Worm (Caenorhabditis elegans) whole organism, mixed stage, embryonic: ENCODE data around the gene K04G7.1.

Experiments used
- M03D4.4 ChIP-seq: sonication (generic microtip); optimal IDR thresholded peaks from 2 replicates; lab custom pipeline; 2017; ENCODE audit warnings: mild to moderate bottlenecking, missing genetic modification characterization, missing compliant biosample characterization
- bed-3 ChIP-seq: fragments of 200-800 bp; sonication (Bioruptor generic); optimal IDR thresholded peaks from 3 replicates; lab custom pipeline; 2018; ENCODE audit warnings: mild to moderate bottlenecking, missing genetic modification characterization, moderate library complexity, missing compliant biosample characterization
- blmp-1 ChIP-seq: fragments of 150-350 bp; optimal IDR thresholded peaks from 2 replicates; lab custom pipeline; 2014; ENCODE audit warnings: missing biosample characterization, missing genetic modification characterization
- ceh-39 ChIP-seq: fragments of 150-350 bp; optimal IDR thresholded peaks from 2 replicates; lab custom pipeline; 2014; ENCODE audit warnings: missing biosample characterization, missing genetic modification characterization
- ceh-43 ChIP-seq: fragments of 200-800 bp; sonication (Bioruptor generic); optimal IDR thresholded peaks from 2 replicates; lab custom pipeline; 2018; ENCODE audit warnings: mild to moderate bottlenecking, missing genetic modification characterization, moderate library complexity, missing compliant biosample characterization
- ceh-83 ChIP-seq: fragments of 200-800 bp; sonication (Bioruptor generic); optimal IDR thresholded peaks from 2 replicates; lab custom pipeline; 2018; ENCODE audit warnings: mild to moderate bottlenecking, missing genetic modification characterization, missing compliant biosample characterization
- ces-1 ChIP-seq: fragments of 150-350 bp; optimal IDR thresholded peaks from 2 replicates; lab custom pipeline; 2014; ENCODE audit warnings: missing biosample characterization, missing genetic modification reagents, missing genetic modification characterization
- cnd-1 ChIP-seq: fragments of 200-800 bp; sonication (Bioruptor generic); optimal IDR thresholded peaks from 2 replicates; lab custom pipeline; 2018; ENCODE audit warnings: mild to moderate bottlenecking, missing genetic modification characterization, missing compliant biosample characterization
- drap-1 ChIP-seq: fragments of 200-800 bp; sonication (Bioruptor generic); optimal IDR thresholded peaks from 3 replicates; lab custom pipeline; 2018; ENCODE audit warnings: mild to moderate bottlenecking, missing genetic modification characterization, missing compliant biosample characterization
- elt-1 ChIP-seq: sonication (generic microtip); optimal IDR thresholded peaks from 2 replicates; lab custom pipeline; 2017; ENCODE audit warnings: missing genetic modification characterization, mild to moderate bottlenecking, missing compliant biosample characterization, antibody characterized with exemption, moderate library complexity, borderline replicate concordance; ENCODE audit not compliant: insufficient read depth
- elt-3 ChIP-seq: fragments of 150-350 bp; optimal IDR thresholded peaks from 2 replicates; lab custom pipeline; 2014; ENCODE audit warnings: missing biosample characterization, missing genetic modification characterization
- flh-1 ChIP-seq: fragments of 200-800 bp; sonication (Bioruptor generic); optimal IDR thresholded peaks from 2 replicates; lab custom pipeline; 2018; ENCODE audit warnings: mild to moderate bottlenecking, missing genetic modification characterization, moderate library complexity, missing compliant biosample characterization
- ham-2 ChIP-seq: fragments of 200-800 bp; sonication (Bioruptor generic); optimal IDR thresholded peaks from 2 replicates; lab custom pipeline; 2018; ENCODE audit warnings: mild to moderate bottlenecking, missing genetic modification characterization, missing compliant biosample characterization
- hlh-1 ChIP-seq: fragments of 150-350 bp; optimal IDR thresholded peaks from 2 replicates; lab custom pipeline; 2014; ENCODE audit warnings: missing biosample characterization, missing genetic modification reagents, missing genetic modification characterization
- lin-13 ChIP-seq: fragments of 150-350 bp; optimal IDR thresholded peaks from 2 replicates; lab custom pipeline; 2014; ENCODE audit warnings: missing biosample characterization, missing genetic modification characterization
- lin-32 ChIP-seq: fragments of 200-800 bp; sonication (Bioruptor generic); optimal IDR thresholded peaks from 2 replicates; lab custom pipeline; 2018; ENCODE audit warnings: mild to moderate bottlenecking, missing genetic modification characterization, missing compliant biosample characterization
- lsy-2 ChIP-seq: fragments of 150-350 bp; optimal IDR thresholded peaks from 2 replicates; lab custom pipeline; 2014; ENCODE audit warnings: missing biosample characterization, missing genetic modification characterization
- mab-5 ChIP-seq: fragments of 150-350 bp; optimal IDR thresholded peaks from 2 replicates; lab custom pipeline; 2014; ENCODE audit warnings: missing biosample characterization, missing genetic modification characterization
- mep-1 ChIP-seq: fragments of 150-350 bp; optimal IDR thresholded peaks from 2 replicates; lab custom pipeline; 2017; ENCODE audit warnings: missing biosample characterization, missing genetic modification reagents, missing genetic modification characterization, inconsistent platforms
- mls-2 ChIP-seq: sonication (generic microtip); optimal IDR thresholded peaks from 2 replicates; lab custom pipeline; 2016; ENCODE audit warnings: mild to moderate bottlenecking, missing genetic modification characterization, moderate library complexity, missing compliant biosample characterization
- nhr-12 ChIP-seq: fragments of 150-350 bp; optimal IDR thresholded peaks from 2 replicates; lab custom pipeline; 2014; ENCODE audit warnings: missing biosample characterization, missing genetic modification characterization
- nhr-2 ChIP-seq: fragments of 150-350 bp; optimal IDR thresholded peaks from 2 replicates; lab custom pipeline; 2014; ENCODE audit warnings: missing biosample characterization, missing genetic modification characterization
- nhr-237 ChIP-seq: fragments of 150-350 bp; optimal IDR thresholded peaks from 2 replicates; lab custom pipeline; 2014; ENCODE audit warnings: missing biosample characterization, missing genetic modification characterization
- nhr-28 ChIP-seq: fragments of 150-350 bp; optimal IDR thresholded peaks from 2 replicates; lab custom pipeline; 2014; ENCODE audit warnings: missing biosample characterization, missing genetic modification characterization
- nhr-76 ChIP-seq: sonication (generic microtip); optimal IDR thresholded peaks from 2 replicates; lab custom pipeline; 2017; ENCODE audit warnings: missing biosample characterization, missing genetic modification characterization
- pha-4 ChIP-seq: fragments of 150-350 bp; optimal IDR thresholded peaks from 2 replicates; lab custom pipeline; 2018; ENCODE audit warnings: missing biosample characterization, missing genetic modification reagents, missing genetic modification characterization
- sem-2 ChIP-seq: fragments of 200-800 bp; sonication (Bioruptor generic); optimal IDR thresholded peaks from 2 replicates; lab custom pipeline; 2018; ENCODE audit warnings: mild to moderate bottlenecking, missing genetic modification characterization, missing compliant biosample characterization
- snpc-4 ChIP-seq: fragments of 150-350 bp; optimal IDR thresholded peaks from 2 replicates; lab custom pipeline; 2014; ENCODE audit warnings: missing biosample characterization, missing genetic modification characterization
- sptf-1 ChIP-seq: sonication (generic microtip); optimal IDR thresholded peaks from 2 replicates; lab custom pipeline; 2017; ENCODE audit warnings: mild to moderate bottlenecking, missing genetic modification characterization, moderate library complexity, missing compliant biosample characterization
- tbx-8 ChIP-seq: fragments of 200-800 bp; sonication (Bioruptor generic); optimal IDR thresholded peaks from 2 replicates; lab custom pipeline; 2018; ENCODE audit warnings: mild to moderate bottlenecking, missing genetic modification characterization, moderate library complexity, missing compliant biosample characterization
- unc-120 ChIP-seq: sonication (generic microtip); optimal IDR thresholded peaks from 2 replicates; lab custom pipeline; 2017; ENCODE audit warnings: missing genetic modification characterization, missing compliant biosample characterization; ENCODE audit not compliant: poor library complexity, severe bottlenecking
- unc-39 ChIP-seq: fragments of 150-350 bp; optimal IDR thresholded peaks from 2 replicates; lab custom pipeline; 2014; ENCODE audit warnings: missing biosample characterization, missing genetic modification characterization
- unc-62 ChIP-seq: fragments of 150-350 bp; optimal IDR thresholded peaks from 2 replicates; lab custom pipeline; 2014; ENCODE audit warnings: missing biosample characterization, missing genetic modification reagents, missing genetic modification characterization
- zip-8 ChIP-seq: fragments of 150-350 bp; optimal IDR thresholded peaks from 2 replicates; lab custom pipeline; 2014; ENCODE audit warnings: missing biosample characterization, missing genetic modification characterization
- ztf-11 ChIP-seq: fragments of 150-350 bp; optimal IDR thresholded peaks from 2 replicates; lab custom pipeline; 2014; ENCODE audit warnings: missing biosample characterization, missing genetic modification characterization

Gene K04G7.1

ce11 chrIII:7199467-7199866, 37.0 kb downstream of the K04G7.1 start:
- TF ChIP-seq lin-13 (tag; lab: Kevin White, UChicago), result no peak
- TF ChIP-seq ces-1 (GFP tag; lab: Kevin White, UChicago), result no peak
- peak; percentile 17 for TF ChIP-seq blmp-1 (tag; lab: Kevin White, UChicago)

- no peak for TF ChIP-seq cnd-1 (tag; lab: Kevin White, UChicago)
- peak; percentile 24 for TF ChIP-seq elt-3 (tag; lab: Kevin White, UChicago)
- TF ChIP-seq elt-1, result no peak
- TF ChIP-seq ham-2 (GFP tag; lab: Kevin White, UChicago), result peak; percentile 19
- peak; percentile 93 for TF ChIP-seq blmp-1 (tag; lab: Kevin White, UChicago)
Observed at ce11 chrIII:7201378-7202256, 39.1 kb downstream of the K04G7.1 start, which contains the start of gene dpy-31. Gene dpy-31, plus strand, starts transcription at chrIII:7202206.

DNA sequence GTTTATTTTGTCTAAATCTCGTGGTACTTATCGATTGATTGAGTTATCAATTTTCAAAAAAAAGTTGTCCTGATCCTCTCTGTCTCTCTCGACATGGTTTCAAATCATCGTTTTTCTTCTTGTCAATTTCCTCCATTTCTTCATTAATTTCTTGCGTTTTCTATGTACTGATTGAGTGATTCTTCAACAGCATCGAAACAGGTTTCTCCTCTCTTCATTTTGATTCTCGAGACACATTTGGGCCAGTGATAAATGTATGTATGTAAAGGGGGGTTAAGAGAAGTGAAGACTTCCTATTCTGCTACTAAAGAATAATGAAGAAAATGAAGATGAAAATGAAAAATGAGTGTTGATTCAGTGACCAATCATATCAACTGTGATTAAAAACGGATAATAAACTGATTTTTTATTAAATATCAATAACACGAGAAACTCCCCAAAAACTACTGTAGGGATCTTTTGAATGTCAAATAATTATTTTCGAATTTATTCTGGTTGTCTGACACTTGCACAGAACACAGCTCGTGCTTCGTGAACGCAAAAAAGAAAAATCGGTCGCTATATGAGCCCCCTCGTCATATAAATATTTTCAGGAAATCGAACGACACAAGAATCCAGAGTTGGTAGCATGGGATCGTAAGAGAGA, 40.7 kb downstream of the K04G7.1 start:
- TF ChIP-seq unc-120 (tag; lab: Kevin White, UChicago) (no peak), nhr-2 (tag; lab: Kevin White, UChicago) (no peak), nhr-12 (tag; lab: Kevin White, UChicago) (no peak), nhr-76 (no peak), pha-4 (tag; lab: Kevin White, UChicago) (no peak), ceh-39 (tag; lab: Kevin White, UChicago) (no peak), ham-2 (GFP tag; lab: Kevin White, UChicago) (no peak), ceh-83 (GFP tag; lab: Kevin White, UChicago) (no peak), snpc-4 (tag; lab: Kevin White, UChicago) (no peak), flh-1 (no peak), mep-1 (tag; lab: Kevin White, UChicago) (no peak), lsy-2 (tag; lab: Kevin White, UChicago) (no peak), unc-62 (GFP tag; lab: Kevin White, UChicago) (no peak), ces-1 (GFP tag; lab: Kevin White, UChicago) (no peak), nhr-237 (tag; lab: Kevin White, UChicago) (no peak), sem-2 (no peak)

- TF ChIP-seq bed-3 (GFP tag; lab: Kevin White, UChicago) (no peak), nhr-76 (no peak), ceh-43 (GFP tag; lab: Kevin White, UChicago) (no peak), elt-1 (no peak), elt-3 (tag; lab: Kevin White, UChicago) (no peak), mls-2 (tag; lab: Kevin White, UChicago) (no peak), unc-62 (GFP tag; lab: Kevin White, UChicago) (peak; percentile 1), pha-4 (tag; lab: Kevin White, UChicago) (peak; percentile 89), hlh-1 (peak; percentile 50), snpc-4 (tag; lab: Kevin White, UChicago) (no peak), unc-39 (tag; lab: Kevin White, UChicago) (no peak), drap-1 (no peak), nhr-2 (tag; lab: Kevin White, UChicago) (no peak), nhr-237 (tag; lab: Kevin White, UChicago) (peak; percentile 89), M03D4.4 (tag; lab: Kevin White, UChicago) (no peak), sem-2 (no peak), ces-1 (GFP tag; lab: Kevin White, UChicago) (peak; percentile 64), flh-1 (no peak), lin-13 (tag; lab: Kevin White, UChicago) (peak; percentile 86), lsy-2 (tag; lab: Kevin White, UChicago) (peak; percentile 99), mep-1 (tag; lab: Kevin White, UChicago) (peak; percentile 99), sptf-1 (tag; lab: Kevin White, UChicago) (peak; percentile 55), blmp-1 (tag; lab: Kevin White, UChicago) (no peak), nhr-28 (tag; lab: Kevin White, UChicago) (no peak), tbx-8 (GFP tag; lab: Kevin White, UChicago) (no peak), zip-8 (no peak), lin-32 (GFP tag; lab: Kevin White, UChicago) (no peak), ceh-39 (tag; lab: Kevin White, UChicago) (peak; percentile 75), unc-120 (tag; lab: Kevin White, UChicago) (peak; percentile 67), cnd-1 (tag; lab: Kevin White, UChicago) (no peak), ceh-83 (GFP tag; lab: Kevin White, UChicago) (no peak), ham-2 (GFP tag; lab: Kevin White, UChicago) (peak; percentile 52), mab-5 (tag; lab: Kevin White, UChicago) (no peak), ztf-11 (tag; lab: Kevin White, UChicago) (no peak), nhr-12 (tag; lab: Kevin White, UChicago) (no peak)
- TF ChIP-seq, all 35 proteins: peak for 12
Observed at ce11 chrIII:7207903-7208497, 45.5 kb downstream of the K04G7.1 start, which contains the start of gene rpl-6. Gene rpl-6, plus strand, starts transcription at chrIII:7208447.
